In the genomic region with DNA sequence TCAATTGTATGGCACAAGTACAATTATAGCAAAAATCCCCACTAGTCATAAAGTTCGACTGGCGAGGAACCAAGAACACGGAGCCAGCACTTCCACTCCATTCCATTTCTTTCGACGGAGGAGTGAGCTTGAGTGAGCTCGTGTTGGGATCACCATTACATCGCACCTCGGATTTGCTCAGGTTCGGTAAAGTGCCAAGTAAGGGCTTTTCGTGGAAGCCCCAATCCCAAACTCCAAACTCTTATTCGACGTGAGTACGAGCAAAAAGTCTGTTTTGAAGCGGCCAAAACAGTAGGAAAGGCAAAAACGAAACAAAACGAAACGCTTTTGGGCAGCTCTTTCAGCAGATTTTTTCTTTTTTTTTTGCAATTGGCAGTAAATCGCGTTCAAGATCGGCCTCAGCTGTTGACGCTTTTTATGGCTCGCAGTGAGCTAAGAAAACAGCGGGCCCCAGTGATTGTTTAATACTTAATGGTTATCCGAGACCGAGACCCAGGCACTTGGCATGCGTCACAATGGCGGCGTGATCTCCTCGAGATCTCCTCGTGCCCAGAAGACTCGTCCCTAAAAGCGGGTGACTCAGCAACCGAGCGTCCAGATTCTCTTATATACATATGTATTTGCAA, we compare ENCODE assay signal across 3 fruit fly cellular contexts.
TF ChIP-seq lines count a peak whose summit lies in the region.

No protein-coding gene starts in this region.

TF ChIP-seq in whole organism, embryonic, 481 proteins besides CTCF, POLR2A, EP300 and RAD21 (continued from another document):
- no peak for TF ChIP-seq CG15269 (tag; optimal IDR thresholded peaks at IDR 0.05; lab: Kevin White, UChicago)
- no peak for TF ChIP-seq CG3407 (GFP tag; optimal IDR thresholded peaks at IDR 0.05; lab: Kevin White, UChicago)
- no peak for TF ChIP-seq Ets65A (GFP tag; lab: Kevin White, UChicago)
- TF ChIP-seq pho (GFP tag; optimal IDR thresholded peaks at IDR 0.05; lab: Kevin White, UChicago) = no peak
- TF ChIP-seq Sox102F (GFP tag; optimal IDR thresholded peaks at IDR 0.05; lab: Kevin White, UChicago) = no peak

TF ChIP-seq in whole organism, prepupa, 60 proteins besides CTCF, POLR2A, EP300 and RAD21 (continued from another document):
- TF ChIP-seq Eip75B (GFP tag; optimal IDR thresholded peaks at IDR 0.05; lab: Kevin White, UChicago) (peak; percentile 9), dac (GFP tag; optimal IDR thresholded peaks at IDR 0.05; lab: Kevin White, UChicago) (no peak), OdsH (GFP tag; optimal IDR thresholded peaks at IDR 0.05; lab: Kevin White, UChicago) (no peak), Blimp-1 (GFP tag; optimal IDR thresholded peaks at IDR 0.05; lab: Kevin White, UChicago) (no peak), CG31627 (GFP tag; optimal IDR thresholded peaks at IDR 0.05; lab: Kevin White, UChicago) (no peak), fd59A (GFP tag; optimal IDR thresholded peaks at IDR 0.05; lab: Kevin White, UChicago) (no peak), CG9139 (GFP tag; optimal IDR thresholded peaks at IDR 0.05; lab: Kevin White, UChicago) (peak; percentile 43), svp (GFP tag; lab: Kevin White, UChicago) (peak; percentile 82), acj6 (GFP tag; optimal IDR thresholded peaks at IDR 0.05; lab: Kevin White, UChicago) (no peak), CG6163 (GFP tag; IDR thresholded peaks at IDR 0.05; lab: Robert Waterston, UW) (peak; percentile 71; the same call in 2 of the 3 replicates), CG8632 (GFP tag; optimal IDR thresholded peaks at IDR 0.05; lab: Kevin White, UChicago) (peak; percentile 17), CG6808 (GFP tag; optimal IDR thresholded peaks at IDR 0.05; lab: Kevin White, UChicago) (no peak), dsx (GFP tag; optimal IDR thresholded peaks at IDR 0.05; lab: Kevin White, UChicago; ENCODE audit: poor library complexity, severe bottlenecking) (no peak), CG6854 (GFP tag; optimal IDR thresholded peaks at IDR 0.05; lab: Kevin White, UChicago) (peak; percentile 77), topi (GFP tag; optimal IDR thresholded peaks at IDR 0.05; lab: Kevin White, UChicago) (peak; percentile 8), Ets21C (GFP tag; optimal IDR thresholded peaks at IDR 0.05; lab: Kevin White, UChicago) (no peak), Lpt (GFP tag; optimal IDR thresholded peaks at IDR 0.05; lab: Kevin White, UChicago) (no peak), CG6276 (GFP tag; optimal IDR thresholded peaks at IDR 0.05; lab: Kevin White, UChicago) (no peak), CG4318 (GFP tag; optimal IDR thresholded peaks at IDR 0.05; lab: Kevin White, UChicago) (no peak), Eip93F (GFP tag; optimal IDR thresholded peaks at IDR 0.05; lab: Kevin White, UChicago) (no peak), achi (GFP tag; optimal IDR thresholded peaks at IDR 0.05; lab: Kevin White, UChicago) (no peak), Sox102F (GFP tag; optimal IDR thresholded peaks at IDR 0.05; lab: Kevin White, UChicago) (peak; percentile 63), Hr4 (GFP tag; optimal IDR thresholded peaks at IDR 0.05; lab: Kevin White, UChicago) (no peak), Met (GFP tag; optimal IDR thresholded peaks at IDR 0.05; lab: Kevin White, UChicago) (peak; percentile 21), vri (GFP tag; optimal IDR thresholded peaks at IDR 0.05; lab: Kevin White, UChicago) (peak; percentile 85), CG10669 (GFP tag; optimal IDR thresholded peaks at IDR 0.05; lab: Kevin White, UChicago) (no peak), fkh (GFP tag; optimal IDR thresholded peaks at IDR 0.05; lab: Kevin White, UChicago) (no peak), eg (GFP tag; IDR thresholded peaks at IDR 0.05; lab: Robert Waterston, UW) (peak; percentile 51; the same call in 2 of the 3 replicates), CG8319 (GFP tag; optimal IDR thresholded peaks at IDR 0.05; lab: Kevin White, UChicago) (no peak), CG6792 (GFP tag; optimal IDR thresholded peaks at IDR 0.05; lab: Kevin White, UChicago) (peak; percentile 35), CG8119 (GFP tag; IDR thresholded peaks at IDR 0.05; lab: Robert Waterston, UW) (no peak; the same call in 2 of the 3 replicates), CG16779 (tag; optimal IDR thresholded peaks at IDR 0.05; lab: Kevin White, UChicago) (peak; percentile 18), CG7368 (GFP tag; optimal IDR thresholded peaks at IDR 0.05; lab: Kevin White, UChicago) (no peak), Ets96B (tag; optimal IDR thresholded peaks at IDR 0.05; lab: Kevin White, UChicago) (no peak), CG3919 (GFP tag; optimal IDR thresholded peaks at IDR 0.05; lab: Kevin White, UChicago) (no peak), Eip78C (GFP tag; lab: Kevin White, UChicago) (peak; percentile 16), Hr39 (GFP tag; optimal IDR thresholded peaks at IDR 0.05; lab: Kevin White, UChicago) (no peak), CG10631 (GFP tag; optimal IDR thresholded peaks at IDR 0.05; lab: Kevin White, UChicago) (no peak), salr (GFP tag; optimal IDR thresholded peaks at IDR 0.05; lab: Kevin White, UChicago) (no peak)

TF ChIP-seq in whole organism, wandering third instar larva, 38 proteins besides CTCF, POLR2A, EP300 and RAD21 (continued from another document):
- TF ChIP-seq OdsH (GFP tag; optimal IDR thresholded peaks at IDR 0.05; lab: Kevin White, UChicago) (peak; percentile 58), brk (GFP tag; optimal IDR thresholded peaks at IDR 0.05; lab: Kevin White, UChicago) (no peak), dsf (GFP tag; optimal IDR thresholded peaks at IDR 0.05; lab: Kevin White, UChicago; ENCODE audit: borderline replicate concordance) (no peak), tai (GFP tag; optimal IDR thresholded peaks at IDR 0.05; lab: Kevin White, UChicago) (no peak)
